Fruit fly (Drosophila melanogaster): Measurements from ENCODE around the gene mrn.

- TF ChIP-seq CG9705 (GFP tag; optimal IDR thresholded peaks at IDR 0.05) (no peak), usp (GFP tag; optimal IDR thresholded peaks at IDR 0.05) (no peak), Rel (GFP tag; optimal IDR thresholded peaks at IDR 0.05) (no peak), Rel (tag; optimal IDR thresholded peaks at IDR 0.05) (no peak), Myc (optimal IDR thresholded peaks at IDR 0.05) (no peak), ey (GFP tag; optimal IDR thresholded peaks at IDR 0.05) (no peak)
Observed at dm6 chr3L:15593399-15593798, 13.1 kb upstream of the mrn start.

All from whole organism, wandering third instar larva.